Fruit fly (Drosophila melanogaster): ENCODE measurements around the gene CG14891.

The CG14891 gene

dm6 chr3R:16608920-16609319 lies 37.6 kb downstream of the CG14891 start, which contains the start of gene NPF:
TSS of gene NPF (plus strand) at chr3R:16609220.
- no peak for TF ChIP-seq noc (tag; optimal IDR thresholded peaks at IDR 0.05)

dm6 chr3R:16611240-16611639 lies 39.9 kb downstream of the CG14891 start:
- TF ChIP-seq noc (tag; optimal IDR thresholded peaks at IDR 0.05), result no peak

- no peak for TF ChIP-seq noc (tag; optimal IDR thresholded peaks at IDR 0.05)
Observed at dm6 chr3R:16613300-16613699, 42.0 kb downstream of the CG14891 start, which contains the start of gene CG12783. TSS of gene CG12783 (minus strand) at chr3R:16613400.

dm6 chr3R:16614241-16614640 lies 42.9 kb downstream of the CG14891 start, which contains the start of gene CG10340:
TSS of gene CG10340 (minus strand) at chr3R:16614391.
- no peak for TF ChIP-seq noc (tag; optimal IDR thresholded peaks at IDR 0.05)

dm6 chr3R:16615009-16615408 lies 43.7 kb downstream of the CG14891 start, which contains the start of gene CG17562:
TSS of gene CG17562 (plus strand) at chr3R:16615309.
- no peak for TF ChIP-seq noc (tag; optimal IDR thresholded peaks at IDR 0.05)

dm6 chr3R:16617650-16618049 lies 46.3 kb downstream of the CG14891 start, which contains the start of gene CG17560:
TSS of gene CG17560 (plus strand) at chr3R:16617950.
- TF ChIP-seq noc (tag; optimal IDR thresholded peaks at IDR 0.05), result no peak

dm6 chr3R:16620478-16620877 lies 49.2 kb downstream of the CG14891 start, which contains the start of gene CG14893:
TSS of gene CG14893 (plus strand) at chr3R:16620778.
- no peak for TF ChIP-seq noc (tag; optimal IDR thresholded peaks at IDR 0.05)
